Fruit fly (Drosophila melanogaster) whole organism, prepupa: ENCODE measurements around the gene Ir92a.

Experiments
- CG6276 ChIP-seq: fragments of 200-800 bp; sonication (Bioruptor generic); optimal IDR thresholded peaks from 2 replicates; lab custom pipeline; 2017; ENCODE audit warnings: missing biosample characterization, mild to moderate bottlenecking, missing genetic modification characterization
- Eip75B ChIP-seq: fragments of 200-800 bp; sonication (Bioruptor generic); optimal IDR thresholded peaks from 3 replicates; lab custom pipeline; 2016; ENCODE audit warnings: missing biosample characterization, missing genetic modification characterization
- Eip93F ChIP-seq: fragments of 200-800 bp; sonication (Bioruptor generic); optimal IDR thresholded peaks from 2 replicates; lab custom pipeline; 2016; ENCODE audit warnings: missing biosample characterization, mild to moderate bottlenecking, missing genetic modification characterization
- OdsH ChIP-seq: fragments of 200-800 bp; sonication (Bioruptor generic); optimal IDR thresholded peaks from 3 replicates; lab custom pipeline; 2016; ENCODE audit warnings: missing biosample characterization, missing genetic modification characterization
- Sox14 ChIP-seq: fragments of 200-800 bp; sonication (Bioruptor generic); optimal IDR thresholded peaks from 3 replicates; lab custom pipeline; 2016; ENCODE audit warnings: missing biosample characterization, missing genetic modification characterization
- acj6 ChIP-seq: fragments of 200-800 bp; sonication (Bioruptor generic); optimal IDR thresholded peaks from 3 replicates; lab custom pipeline; 2016; ENCODE audit warnings: missing biosample characterization, missing genetic modification characterization

dm6 chr3R:20350278-20350677 is 11.5 kb downstream of the Ir92a start:
- TF ChIP-seq OdsH (GFP tag; lab: Kevin White, UChicago) (no peak), Eip93F (no peak), CG6276 (no peak), acj6 (GFP tag; lab: Kevin White, UChicago) (no peak), Eip75B (GFP tag; lab: Kevin White, UChicago) (no peak), Sox14 (GFP tag; lab: Kevin White, UChicago) (no peak)
